Fruit fly (Drosophila melanogaster): ENCODE data around the gene Acp63F.

dm6 chr3L:3847810-3848326 is 31.7 kb upstream of the Acp63F start:
- TF ChIP-seq CG8478 (optimal IDR thresholded peaks at IDR 0.05) (no peak), CTCF (optimal IDR thresholded peaks at IDR 0.05) (no peak)

Measured in S2 (cell line).